Fruit fly (Drosophila melanogaster) whole organism, embryonic: ENCODE results near the gene CG13965.
A peak's percentile ranks its signal among the peaks of the same experiment; 100 is the strongest.

Experiments
- B-H1 ChIP-seq: fragments of 200-800 bp; sonication (Bioruptor generic); IDR thresholded peaks from 3 replicates; pipeline ENCODE4 v1.3.6; 2022; ENCODE audit warnings: missing biosample characterization, missing genetic modification characterization
- Bteb2 ChIP-seq: fragments of 200-800 bp; sonication (Bioruptor generic); optimal IDR thresholded peaks from 2 replicates; lab custom pipeline; 2016; ENCODE audit warnings: missing biosample characterization, missing genetic modification characterization
- CG10431 ChIP-seq: fragments of 200-800 bp; sonication (Bioruptor generic); optimal IDR thresholded peaks from 3 replicates; lab custom pipeline; 2018; ENCODE audit warnings: missing biosample characterization, mild to moderate bottlenecking, missing genetic modification characterization
- CG11247 ChIP-seq: fragments of 200-800 bp; sonication (Bioruptor generic); IDR thresholded peaks from 2 replicates; pipeline ENCODE4 v1.3.6; 2022; ENCODE audit warnings: missing biosample characterization, missing genetic modification characterization
- CG12104 ChIP-seq: fragments of 200-800 bp; sonication (Bioruptor generic); optimal IDR thresholded peaks from 3 replicates; lab custom pipeline; 2016; ENCODE audit warnings: missing biosample characterization, missing genetic modification characterization
- CG1233 ChIP-seq: fragments of 200-800 bp; sonication (Bioruptor generic); optimal IDR thresholded peaks from 4 replicates; lab custom pipeline; 2018; ENCODE audit warnings: missing biosample characterization, mild to moderate bottlenecking, missing genetic modification characterization
- CG14860 ChIP-seq: fragments of 200-800 bp; sonication (Bioruptor generic); IDR thresholded peaks from 3 replicates; pipeline ENCODE4 v1.3.6; 2022; ENCODE audit warnings: missing biosample characterization, missing genetic modification characterization; ENCODE audit not compliant: partially characterized antibody
- CG1529 ChIP-seq: fragments of 200-800 bp; sonication (Bioruptor generic); optimal IDR thresholded peaks from 3 replicates; lab custom pipeline; 2018; ENCODE audit warnings: missing biosample characterization, missing genetic modification characterization
- CG16863 ChIP-seq: fragments of 200-800 bp; sonication (Bioruptor generic); optimal IDR thresholded peaks from 3 replicates; lab custom pipeline; 2016; ENCODE audit warnings: missing biosample characterization, missing genetic modification characterization
- CG3163 ChIP-seq: fragments of 200-800 bp; sonication (Bioruptor generic); optimal IDR thresholded peaks from 3 replicates; lab custom pipeline; 2016; ENCODE audit warnings: missing biosample characterization, missing genetic modification characterization
- CG33213 ChIP-seq: fragments of 200-800 bp; sonication (Bioruptor generic); optimal IDR thresholded peaks from 3 replicates; lab custom pipeline; 2016; ENCODE audit warnings: missing biosample characterization, missing genetic modification characterization
- CG4617 ChIP-seq: fragments of 200-800 bp; sonication (Bioruptor generic); optimal IDR thresholded peaks from 3 replicates; lab custom pipeline; 2016; ENCODE audit warnings: missing biosample characterization, missing genetic modification characterization, borderline replicate concordance
- CG6683 ChIP-seq: fragments of 200-800 bp; sonication (Bioruptor generic); optimal IDR thresholded peaks from 2 replicates; lab custom pipeline; 2017; ENCODE audit warnings: missing biosample characterization, mild to moderate bottlenecking, missing genetic modification characterization, missing genetic modification reagents
- CG8089 ChIP-seq: fragments of 200-800 bp; sonication (Bioruptor generic); optimal IDR thresholded peaks from 3 replicates; lab custom pipeline; 2016; ENCODE audit warnings: missing biosample characterization, missing genetic modification characterization
- CG9727 ChIP-seq: fragments of 200-800 bp; sonication (Bioruptor generic); optimal IDR thresholded peaks from 3 replicates; lab custom pipeline; 2017; ENCODE audit warnings: missing biosample characterization, mild to moderate bottlenecking, missing genetic modification characterization
- H2.0 ChIP-seq: fragments of 200-800 bp; sonication (Bioruptor generic); IDR thresholded peaks from 2 replicates; pipeline ENCODE4 v1.3.6; 2022; ENCODE audit warnings: missing biosample characterization, missing genetic modification characterization
- HHEX ChIP-seq: fragments of 200-800 bp; sonication (Bioruptor generic); optimal IDR thresholded peaks from 3 replicates; lab custom pipeline; 2017; ENCODE audit warnings: missing biosample characterization, mild to moderate bottlenecking, missing genetic modification characterization, missing genetic modification reagents
- Hand ChIP-seq: fragments of 200-800 bp; sonication (Bioruptor generic); optimal IDR thresholded peaks from 2 replicates; lab custom pipeline; 2017; ENCODE audit warnings: mild to moderate bottlenecking, missing biosample characterization, missing genetic modification reagents, missing genetic modification characterization
- Hr3 ChIP-seq: fragments of 200-800 bp; sonication (Bioruptor generic); optimal IDR thresholded peaks from 3 replicates; lab custom pipeline; 2016; ENCODE audit warnings: missing biosample characterization, missing genetic modification characterization
- Kr ChIP-seq: fragments of 200-800 bp; sonication (Bioruptor generic); optimal IDR thresholded peaks from 2 replicates; lab custom pipeline; 2017; ENCODE audit warnings: missing biosample characterization, mild to moderate bottlenecking, missing genetic modification characterization
- Ptx1 ChIP-seq: fragments of 200-800 bp; sonication (Bioruptor generic); IDR thresholded peaks from 2 replicates; pipeline ENCODE4 v1.3.6; 2022; ENCODE audit warnings: missing biosample characterization, missing genetic modification characterization
- Scr ChIP-seq: fragments of 200-800 bp; sonication (Bioruptor generic); IDR thresholded peaks from 2 replicates; pipeline ENCODE4 v1.3.6; 2022; ENCODE audit warnings: missing biosample characterization, missing genetic modification characterization; ENCODE audit not compliant: partially characterized antibody
- Tbp ChIP-seq: fragments of >200 bp; optimal IDR thresholded peaks from 2 replicates; lab custom pipeline; 2018; ENCODE audit warnings: missing biosample characterization, missing genetic modification characterization
- Xbp1 ChIP-seq: fragments of 200-800 bp; sonication (Bioruptor generic); optimal IDR thresholded peaks from 3 replicates; lab custom pipeline; 2016; ENCODE audit warnings: missing biosample characterization, mild to moderate bottlenecking, missing genetic modification characterization
- Xrp1 ChIP-seq: fragments of 200-800 bp; sonication (Bioruptor generic); IDR thresholded peaks from 2 replicates; pipeline ENCODE4 v1.3.6; 2022; ENCODE audit warnings: missing biosample characterization, missing genetic modification characterization
- cas ChIP-seq: fragments of 200-800 bp; sonication (Bioruptor generic); IDR thresholded peaks from 2 replicates; pipeline ENCODE4 v1.3.6; 2022; ENCODE audit warnings: missing biosample characterization, missing genetic modification characterization
- dmrt11E ChIP-seq: fragments of 200-800 bp; sonication (Bioruptor generic); optimal IDR thresholded peaks from 3 replicates; lab custom pipeline; 2018; ENCODE audit warnings: missing biosample characterization, mild to moderate bottlenecking, missing genetic modification characterization, moderate library complexity
- ewg ChIP-seq: fragments of 200-800 bp; sonication (Bioruptor generic); optimal IDR thresholded peaks from 3 replicates; lab custom pipeline; 2017; ENCODE audit warnings: mild to moderate bottlenecking, missing biosample characterization, missing genetic modification reagents, missing genetic modification characterization
- fd102C ChIP-seq: fragments of 200-800 bp; sonication (Bioruptor generic); optimal IDR thresholded peaks from 2 replicates; lab custom pipeline; 2018; ENCODE audit warnings: missing biosample characterization, mild to moderate bottlenecking, missing genetic modification characterization, moderate library complexity
- fd64A ChIP-seq: fragments of 200-800 bp; sonication (Bioruptor generic); optimal IDR thresholded peaks from 3 replicates; lab custom pipeline; 2018; ENCODE audit warnings: missing biosample characterization, mild to moderate bottlenecking, missing genetic modification characterization
- fru ChIP-seq: fragments of >200 bp; optimal IDR thresholded peaks from 2 replicates; lab custom pipeline; 2017
- ftz-f1 ChIP-seq: fragments of 200-800 bp; sonication (Bioruptor generic); optimal IDR thresholded peaks from 2 replicates; lab custom pipeline; 2016; ENCODE audit warnings: missing biosample characterization, missing genetic modification characterization
- hb ChIP-seq: fragments of 200-800 bp; sonication (Bioruptor generic); IDR thresholded peaks from 3 replicates; pipeline ENCODE4 v1.3.6; 2022; ENCODE audit warnings: missing biosample characterization, missing genetic modification characterization; ENCODE audit not compliant: partially characterized antibody
- her ChIP-seq: fragments of 200-800 bp; sonication (Bioruptor generic); optimal IDR thresholded peaks from 2 replicates; lab custom pipeline; 2016; ENCODE audit warnings: missing biosample characterization, missing genetic modification characterization
- hkb ChIP-seq, 2 experiments: fragments of 200-800 bp in 1 of 2; fragments of >200 bp in 1 of 2; sonication (Bioruptor generic) in 1 of 2; IDR thresholded peaks in 1 of 2; optimal IDR thresholded peaks in 1 of 2; 2 replicates each; pipeline versions ENCODE4 v1.3.6 to Lab custom; 2017 to 2022; ENCODE audit warnings: missing biosample characterization in 1 of 2, missing genetic modification characterization in 1 of 2
- lbe ChIP-seq: fragments of 200-800 bp; sonication (Bioruptor generic); optimal IDR thresholded peaks from 2 replicates; lab custom pipeline; 2016; ENCODE audit warnings: missing biosample characterization, mild to moderate bottlenecking, missing genetic modification characterization
- odd ChIP-seq: fragments of 200-800 bp; sonication (Bioruptor generic); optimal IDR thresholded peaks from 2 replicates; lab custom pipeline; 2017; ENCODE audit warnings: missing biosample characterization, mild to moderate bottlenecking, missing genetic modification characterization
- org-1 ChIP-seq: fragments of 200-800 bp; sonication (Bioruptor generic); optimal IDR thresholded peaks from 2 replicates; lab custom pipeline; 2017; ENCODE audit warnings: missing biosample characterization, missing genetic modification characterization
- pfk ChIP-seq: fragments of 200-800 bp; sonication (Bioruptor generic); optimal IDR thresholded peaks from 2 replicates; lab custom pipeline; 2018; ENCODE audit warnings: missing biosample characterization, mild to moderate bottlenecking, missing genetic modification characterization, moderate library complexity
- phol ChIP-seq: fragments of 200-800 bp; sonication (Bioruptor generic); optimal IDR thresholded peaks from 3 replicates; lab custom pipeline; 2018; ENCODE audit warnings: missing biosample characterization, mild to moderate bottlenecking, missing genetic modification characterization, moderate library complexity
- pita ChIP-seq: fragments of 200-800 bp; sonication (Bioruptor generic); optimal IDR thresholded peaks from 2 replicates; lab custom pipeline; 2017; ENCODE audit warnings: missing biosample characterization, mild to moderate bottlenecking, missing genetic modification characterization
- prd ChIP-seq, 3 experiments: fragments of >200 bp in 2 of 3; fragments of 200-800 bp in 1 of 3; sonication (Bioruptor generic) in 1 of 3; optimal IDR thresholded peaks in 2 of 3; IDR thresholded peaks in 1 of 3; 2 replicates in 2 of 3; 3 replicates in 1 of 3; pipeline versions ENCODE4 v1.3.6 to Lab custom; 2017 to 2022; ENCODE audit warnings: missing biosample characterization in 1 of 3, missing genetic modification characterization in 1 of 3
- pum ChIP-seq: fragments of 200-800 bp; sonication (Bioruptor generic); optimal IDR thresholded peaks from 2 replicates; lab custom pipeline; 2016; ENCODE audit warnings: missing biosample characterization, missing genetic modification characterization
- ranshi ChIP-seq: fragments of 200-800 bp; sonication (Bioruptor generic); IDR thresholded peaks from 2 replicates; pipeline ENCODE4 v1.3.6; 2022; ENCODE audit warnings: missing biosample characterization, missing genetic modification characterization
- sd ChIP-seq: fragments of 200-800 bp; sonication (Bioruptor generic); optimal IDR thresholded peaks from 3 replicates; lab custom pipeline; 2018; ENCODE audit warnings: missing biosample characterization, mild to moderate bottlenecking, missing genetic modification characterization, moderate library complexity
- sens-2 ChIP-seq: fragments of 200-800 bp; sonication (Bioruptor generic); IDR thresholded peaks from 2 replicates; pipeline ENCODE4 v1.3.6; 2022; ENCODE audit warnings: missing biosample characterization, missing genetic modification characterization
- sisA ChIP-seq: fragments of 200-800 bp; sonication (Bioruptor generic); IDR thresholded peaks from 2 replicates; pipeline ENCODE4 v1.3.6; 2022; ENCODE audit warnings: missing biosample characterization, missing genetic modification characterization
- ssp ChIP-seq: fragments of 200-800 bp; sonication (Bioruptor generic); IDR thresholded peaks from 2 replicates; pipeline ENCODE4 v1.3.6; 2022; ENCODE audit warnings: missing biosample characterization, missing genetic modification characterization
- tin ChIP-seq: fragments of 200-800 bp; sonication (Bioruptor generic); optimal IDR thresholded peaks from 3 replicates; lab custom pipeline; 2016; ENCODE audit warnings: missing biosample characterization, missing genetic modification characterization
- wdn ChIP-seq: fragments of 200-800 bp; sonication (Bioruptor generic); IDR thresholded peaks from 2 replicates; pipeline ENCODE4 v1.3.6; 2022; ENCODE audit warnings: missing biosample characterization, missing genetic modification characterization
- yki ChIP-seq: fragments of >200 bp; optimal IDR thresholded peaks from 3 replicates; lab custom pipeline; 2018

Gene CG13965

DNA sequence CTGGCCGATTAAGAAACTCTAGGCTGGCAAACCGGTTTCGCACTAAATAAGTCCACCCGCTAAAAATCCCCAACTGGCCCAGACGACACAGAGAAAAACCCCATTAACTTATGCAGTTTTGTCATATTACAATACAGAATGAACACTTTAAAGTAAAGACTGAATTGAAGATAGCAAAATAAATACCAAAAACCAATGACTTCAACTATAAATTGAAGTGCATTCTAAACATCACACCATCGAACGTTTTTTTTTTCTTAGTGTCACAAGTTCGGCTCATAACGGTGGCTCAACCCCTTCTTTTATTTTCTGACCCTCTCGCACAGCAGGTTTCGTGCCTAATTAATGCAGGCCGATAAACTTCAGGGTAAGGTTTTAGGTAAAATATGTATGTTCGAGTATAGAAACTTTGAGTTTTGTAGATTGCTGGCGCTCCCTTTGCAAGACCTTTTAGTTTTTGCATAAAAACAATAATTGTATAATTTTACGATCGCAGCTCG is 20.8 kb downstream of the CG13965 start (continued):
- TF ChIP-seq Xbp1 (peak; percentile 89), fd102C (GFP tag; lab: Kevin White, UChicago) (no peak), pfk (GFP tag; lab: Kevin White, UChicago) (no peak), dmrt11E (peak; percentile 74), CG1233 (GFP tag; lab: Kevin White, UChicago) (peak; percentile 75), tin (GFP tag; lab: Kevin White, UChicago) (peak; percentile 53), Kr (GFP tag; lab: Kevin White, UChicago) (no peak), prd (optimal IDR thresholded peaks at IDR 0.05; lab: Kevin White, UChicago) (no peak), prd (GFP tag; IDR thresholded peaks at IDR 0.05; lab: Robert Waterston, UW) (peak; percentile 95), CG10431 (no peak), Tbp (GFP tag; lab: Kevin White, UChicago) (no peak), Hand (GFP tag; lab: Kevin White, UChicago) (peak; percentile 35), org-1 (GFP tag; lab: Kevin White, UChicago) (peak; percentile 82), fd64A (GFP tag; lab: Kevin White, UChicago) (peak; percentile 47), pita (GFP tag; lab: Kevin White, UChicago) (no peak), hkb (optimal IDR thresholded peaks at IDR 0.05; lab: Kevin White, UChicago) (no peak), hkb (GFP tag; IDR thresholded peaks at IDR 0.05; lab: Robert Waterston, UW) (peak; percentile 95), hb (GFP tag; lab: Robert Waterston, UW) (no peak), ssp (GFP tag; lab: Robert Waterston, UW) (peak; percentile 75), HHEX (GFP tag; lab: Kevin White, UChicago) (peak; percentile 80), phol (tag; lab: Kevin White, UChicago) (peak; percentile 79), lbe (GFP tag; lab: Kevin White, UChicago) (peak; percentile 68), Scr (no peak), sisA (GFP tag; lab: Robert Waterston, UW) (peak; percentile 75), cas (peak; percentile 85), pum (peak; percentile 75), ewg (GFP tag; lab: Kevin White, UChicago) (peak; percentile 71), Ptx1 (GFP tag; lab: Robert Waterston, UW) (peak; percentile 72), ftz-f1 (GFP tag; lab: Kevin White, UChicago) (peak; percentile 19), odd (GFP tag; lab: Kevin White, UChicago) (peak; percentile 78), H2.0 (GFP tag; lab: Robert Waterston, UW) (peak; percentile 91), Bteb2 (peak; percentile 83), CG33213 (GFP tag; lab: Kevin White, UChicago) (peak; percentile 28), yki (lab: Kevin White, UChicago) (no peak), CG16863 (GFP tag; lab: Kevin White, UChicago) (peak; percentile 85), CG14860 (GFP tag; lab: Robert Waterston, UW) (no peak), CG9727 (GFP tag; lab: Kevin White, UChicago) (peak; percentile 24), Hr3 (peak; percentile 85), wdn (GFP tag; lab: Robert Waterston, UW) (peak; percentile 87), Xrp1 (peak; percentile 94), CG1529 (GFP tag; lab: Kevin White, UChicago) (peak; percentile 66), CG8089 (GFP tag; lab: Kevin White, UChicago) (peak; percentile 75), CG12104 (GFP tag; lab: Kevin White, UChicago) (no peak), sd (tag; lab: Kevin White, UChicago) (peak; percentile 69), CG4617 (GFP tag; lab: Kevin White, UChicago) (peak; percentile 49), ranshi (GFP tag; lab: Robert Waterston, UW) (peak; percentile 91), her (peak; percentile 93), B-H1 (GFP tag; lab: Robert Waterston, UW) (peak; percentile 88), CG6683 (GFP tag; lab: Kevin White, UChicago) (peak; percentile 33), fru (lab: Kevin White, UChicago) (no peak), sens-2 (peak; percentile 81), CG3163 (GFP tag; lab: Kevin White, UChicago) (peak; percentile 75), CG11247 (GFP tag; lab: Robert Waterston, UW) (peak; percentile 87)
